Worm (Caenorhabditis elegans) whole organism, L1 larva: ENCODE data around the gene F28C6.5.

Experiments used
- C34B4.2 ChIP-seq: sonication (generic microtip); optimal IDR thresholded peaks from 2 replicates; lab custom pipeline; 2017; ENCODE audit warnings: mild to moderate bottlenecking, missing genetic modification characterization, missing compliant biosample characterization
- F16B12.6 ChIP-seq: fragments of 150-350 bp; optimal IDR thresholded peaks from 2 replicates; lab custom pipeline; 2014; ENCODE audit warnings: missing biosample characterization, missing genetic modification characterization
- Y116A8C.19 ChIP-seq: sonication (generic microtip); optimal IDR thresholded peaks from 2 replicates; lab custom pipeline; 2016; ENCODE audit warnings: missing compliant biosample characterization, missing genetic modification characterization, borderline replicate concordance
- alr-1 ChIP-seq: fragments of 200-800 bp; sonication (Bioruptor generic); optimal IDR thresholded peaks from 2 replicates; lab custom pipeline; 2018; ENCODE audit warnings: borderline replicate concordance, mild to moderate bottlenecking, missing genetic modification characterization, missing compliant biosample characterization
- blmp-1 ChIP-seq: fragments of 150-350 bp; optimal IDR thresholded peaks from 2 replicates; lab custom pipeline; 2014; ENCODE audit warnings: missing biosample characterization, missing genetic modification characterization
- ceh-63 ChIP-seq: fragments of 200-800 bp; sonication (Bioruptor generic); optimal IDR thresholded peaks from 2 replicates; lab custom pipeline; 2018; ENCODE audit warnings: mild to moderate bottlenecking, missing genetic modification characterization, missing compliant biosample characterization
- ceh-8 ChIP-seq: fragments of 200-800 bp; sonication (Bioruptor generic); optimal IDR thresholded peaks from 2 replicates; lab custom pipeline; 2018; ENCODE audit warnings: mild to moderate bottlenecking, missing genetic modification characterization, moderate library complexity, missing compliant biosample characterization
- ces-1 ChIP-seq: fragments of 150-350 bp; optimal IDR thresholded peaks from 2 replicates; lab custom pipeline; 2014; ENCODE audit warnings: missing biosample characterization, missing genetic modification reagents, missing genetic modification characterization
- dsc-1 ChIP-seq: sonication (generic microtip); optimal IDR thresholded peaks from 2 replicates; lab custom pipeline; 2016; ENCODE audit warnings: mild to moderate bottlenecking, missing genetic modification characterization, missing compliant biosample characterization
- efl-1 ChIP-seq, 4 experiments: fragments of 150-350 bp; optimal IDR thresholded peaks in 3 of 4; peaks in 1 of 4; 1 replicate in 1 of 4; 2 replicates in 3 of 4; lab custom pipeline; 2014; ENCODE audit warnings: missing biosample characterization in 2 of 4, missing genetic modification characterization in 2 of 4, missing genetic modification reagents in 2 of 4
- egl-13 ChIP-seq: sonication (generic microtip); optimal IDR thresholded peaks from 2 replicates; lab custom pipeline; 2016; ENCODE audit warnings: missing genotype, missing genetic modification reagents, missing genetic modification characterization, missing compliant biosample characterization
- egl-27 ChIP-seq, 2 experiments: fragments of 150-350 bp in 1 of 2; sonication (generic microtip); optimal IDR thresholded peaks; 3 replicates each; lab custom pipeline; 2017 to 2018; ENCODE audit warnings: missing biosample characterization in 2 of 2, missing genetic modification characterization in 2 of 2, missing genetic modification reagents in 2 of 2
- elt-3 ChIP-seq, 6 experiments: fragments of 150-350 bp in 1 of 6; sonication (generic microtip); optimal IDR thresholded peaks; 2 replicates each; lab custom pipeline; 2017 to 2018; ENCODE audit warnings: missing biosample characterization in 6 of 6, missing genetic modification characterization in 6 of 6, inconsistent platforms in 1 of 6
- ets-5 ChIP-seq: fragments of 200-800 bp; sonication (Bioruptor generic); IDR thresholded peaks from 2 replicates; pipeline ENCODE4 v1.3.6; 2022; ENCODE audit warnings: missing genetic modification characterization, missing compliant biosample characterization
- fkh-10 ChIP-seq: sonication (generic microtip); optimal IDR thresholded peaks from 2 replicates; lab custom pipeline; 2017; ENCODE audit warnings: missing biosample characterization, missing genetic modification reagents, missing genetic modification characterization
- fkh-8 ChIP-seq: sonication (generic microtip); optimal IDR thresholded peaks from 2 replicates; lab custom pipeline; 2016; ENCODE audit warnings: mild to moderate bottlenecking, missing genetic modification characterization, missing compliant biosample characterization
- fos-1 ChIP-seq: fragments of 150-350 bp; optimal IDR thresholded peaks from 2 replicates; lab custom pipeline; 2014; ENCODE audit warnings: missing biosample characterization, missing genetic modification characterization
- hlh-17 ChIP-seq: fragments of 200-800 bp; sonication (Bioruptor generic); optimal IDR thresholded peaks from 2 replicates; lab custom pipeline; 2018; ENCODE audit warnings: missing genetic modification characterization, mild to moderate bottlenecking, missing compliant biosample characterization, moderate library complexity, borderline replicate concordance
- hlh-4 ChIP-seq: sonication (generic microtip); optimal IDR thresholded peaks from 2 replicates; lab custom pipeline; 2016; ENCODE audit warnings: mild to moderate bottlenecking, missing genetic modification characterization, missing compliant biosample characterization
- jun-1 ChIP-seq: fragments of 150-350 bp; optimal IDR thresholded peaks from 2 replicates; lab custom pipeline; 2014; ENCODE audit warnings: missing biosample characterization, missing genetic modification reagents, missing genetic modification characterization
- lin-13 ChIP-seq: fragments of 150-350 bp; optimal IDR thresholded peaks from 2 replicates; lab custom pipeline; 2014; ENCODE audit warnings: missing biosample characterization, missing genetic modification reagents, missing genetic modification characterization
- lsy-2 ChIP-seq, 2 experiments: fragments of 150-350 bp; optimal IDR thresholded peaks; 2 replicates each; lab custom pipeline; 2014; ENCODE audit warnings: missing biosample characterization in 2 of 2, missing genetic modification characterization in 2 of 2
- mdl-1 ChIP-seq, 2 experiments: fragments of 150-350 bp; optimal IDR thresholded peaks; 2 replicates each; lab custom pipeline; 2014 to 2017; ENCODE audit warnings: missing biosample characterization in 2 of 2, missing genetic modification characterization in 2 of 2, inconsistent platforms in 1 of 2
- mef-2 ChIP-seq: fragments of 150-350 bp; optimal IDR thresholded peaks from 2 replicates; lab custom pipeline; 2014; ENCODE audit warnings: missing biosample characterization, missing genetic modification characterization
- nhr-12 ChIP-seq: sonication (generic microtip); optimal IDR thresholded peaks from 2 replicates; lab custom pipeline; 2017; ENCODE audit warnings: missing biosample characterization, missing genetic modification characterization
- nhr-20 ChIP-seq: sonication (generic microtip); optimal IDR thresholded peaks from 2 replicates; lab custom pipeline; 2016; ENCODE audit warnings: mild to moderate bottlenecking, missing genetic modification characterization, missing compliant biosample characterization
- nhr-237 ChIP-seq: fragments of 150-350 bp; optimal IDR thresholded peaks from 2 replicates; lab custom pipeline; 2014; ENCODE audit warnings: missing biosample characterization, missing genetic modification characterization
- nhr-28 ChIP-seq: fragments of 150-350 bp; optimal IDR thresholded peaks from 2 replicates; lab custom pipeline; 2014; ENCODE audit warnings: missing biosample characterization, missing genetic modification characterization
- nhr-47 ChIP-seq: sonication (generic microtip); optimal IDR thresholded peaks from 2 replicates; lab custom pipeline; 2016; ENCODE audit warnings: mild to moderate bottlenecking, missing genetic modification characterization, moderate library complexity, missing compliant biosample characterization
- nhr-76 ChIP-seq: sonication (generic microtip); optimal IDR thresholded peaks from 2 replicates; lab custom pipeline; 2017; ENCODE audit warnings: missing biosample characterization, missing genetic modification characterization
- nhr-77 ChIP-seq: fragments of 150-350 bp; optimal IDR thresholded peaks from 2 replicates; lab custom pipeline; 2014; ENCODE audit warnings: missing biosample characterization, missing genetic modification characterization
- nhr-84 ChIP-seq: sonication (generic microtip); optimal IDR thresholded peaks from 2 replicates; lab custom pipeline; 2017; ENCODE audit warnings: missing biosample characterization, missing genetic modification characterization
- nhr-85 ChIP-seq: sonication (generic microtip); peaks from one replicate; lab custom pipeline; 2016; ENCODE audit warnings: missing genetic modification characterization, inconsistent platforms, missing compliant biosample characterization
- pax-3 ChIP-seq: fragments of 200-800 bp; sonication (Bioruptor generic); optimal IDR thresholded peaks from 2 replicates; lab custom pipeline; 2018; ENCODE audit warnings: mild to moderate bottlenecking, missing genetic modification characterization, moderate library complexity, missing compliant biosample characterization
- snpc-4 ChIP-seq: fragments of 150-350 bp; optimal IDR thresholded peaks from 2 replicates; lab custom pipeline; 2014; ENCODE audit warnings: missing biosample characterization, missing genetic modification characterization
- snu-23 ChIP-seq: sonication (generic microtip); optimal IDR thresholded peaks from 2 replicates; lab custom pipeline; 2016; ENCODE audit warnings: missing genetic modification characterization, missing compliant biosample characterization
- tlp-1 ChIP-seq: fragments of 150-350 bp; optimal IDR thresholded peaks from 2 replicates; lab custom pipeline; 2014; ENCODE audit warnings: missing biosample characterization, missing genetic modification characterization
- unc-62 ChIP-seq: fragments of 150-350 bp; optimal IDR thresholded peaks from 2 replicates; lab custom pipeline; 2014; ENCODE audit warnings: missing biosample characterization, missing genetic modification reagents, missing genetic modification characterization
- zip-4 ChIP-seq: fragments of 200-800 bp; sonication (Bioruptor generic); optimal IDR thresholded peaks from 2 replicates; lab custom pipeline; 2018; ENCODE audit warnings: mild to moderate bottlenecking, missing genetic modification characterization, moderate library complexity, missing compliant biosample characterization

Gene F28C6.5

DNA sequence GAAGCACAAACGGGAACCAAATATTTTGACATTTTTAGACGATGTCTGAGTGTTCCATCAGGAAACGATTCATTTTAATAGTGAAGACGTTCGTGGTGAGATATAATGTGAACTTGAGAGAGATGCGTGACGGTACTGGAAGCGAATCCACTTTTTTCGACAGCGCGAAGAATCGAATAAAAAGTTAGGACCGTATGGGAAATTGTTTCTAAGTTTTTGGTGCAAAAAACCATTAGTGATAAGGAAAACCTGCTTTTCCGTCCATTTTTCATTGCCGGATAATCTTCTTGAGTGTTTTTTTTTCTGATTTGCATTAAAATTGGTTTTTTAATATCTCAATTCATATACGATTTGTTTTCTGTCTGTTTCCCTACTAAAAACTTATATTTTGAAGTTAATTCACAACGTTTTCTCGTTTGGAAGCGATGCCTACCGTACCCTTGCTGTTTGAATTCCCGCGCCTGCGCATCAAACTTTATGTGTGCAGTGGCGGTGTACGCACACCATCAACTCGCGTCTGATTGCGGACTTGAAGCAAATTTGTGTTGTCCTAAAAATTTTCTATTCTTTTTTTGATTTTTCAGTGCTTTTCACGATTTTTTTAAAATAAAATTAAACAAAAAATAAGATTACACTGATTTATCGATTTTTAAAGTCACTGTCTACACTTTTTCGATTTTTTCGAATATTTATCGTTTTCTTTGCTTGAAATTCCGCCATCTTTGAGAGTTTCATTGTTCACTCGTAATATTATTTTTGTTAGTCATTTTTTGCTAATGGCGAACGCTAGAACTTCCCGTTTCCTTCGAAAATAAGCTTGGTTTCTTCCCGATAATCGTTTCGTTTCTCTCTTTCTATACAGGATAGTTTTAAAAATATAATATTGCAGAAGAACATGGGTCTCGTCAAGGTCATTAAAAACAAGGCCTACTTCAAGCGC lies 30.0 kb upstream of the F28C6.5 start, which contains the start of the genes col-38 and rpl-5 (continued):
- TF ChIP-seq lin-13: peak; percentile 87
- TF ChIP-seq fkh-10 (GFP tag; lab: Kevin White, UChicago): peak; percentile 72
- no peak for TF ChIP-seq unc-62 (GFP tag; lab: Kevin White, UChicago)
- TF ChIP-seq fkh-8 (tag; lab: Kevin White, UChicago): peak; percentile 93
- TF ChIP-seq fos-1 (tag; lab: Kevin White, UChicago): peak; percentile 79
- peak; percentile 81 for TF ChIP-seq jun-1 (tag; lab: Kevin White, UChicago)
- peak in 1 of 2 experiments; percentile 85 for TF ChIP-seq mdl-1 (tag; optimal IDR thresholded peaks at IDR 0.05; lab: Kevin White, UChicago)
- no peak for TF ChIP-seq Y116A8C.19
- peak; percentile 98 for TF ChIP-seq F16B12.6 (tag; lab: Kevin White, UChicago)
- TF ChIP-seq nhr-28 (tag; lab: Kevin White, UChicago): no peak
- TF ChIP-seq lsy-2 (tag; optimal IDR thresholded peaks at IDR 0.05; lab: Kevin White, UChicago): peak; percentile 97 to 99
- peak; percentile 29 for TF ChIP-seq mef-2 (tag; lab: Kevin White, UChicago)
- TF ChIP-seq dsc-1 (tag; lab: Kevin White, UChicago): peak; percentile 82
- no peak for TF ChIP-seq ets-5 (GFP tag; lab: Robert Waterston, UW)
- TF ChIP-seq nhr-47 (tag; lab: Kevin White, UChicago): peak; percentile 91
- TF ChIP-seq snpc-4: peak; percentile 86
- peak; percentile 95 for TF ChIP-seq snu-23 (GFP tag; lab: Kevin White, UChicago)
- peak; percentile 60 for TF ChIP-seq ceh-8 (GFP tag; lab: Kevin White, UChicago)
- peak; percentile 87 for TF ChIP-seq nhr-77 (tag; lab: Kevin White, UChicago)
- TF ChIP-seq nhr-85: peak; percentile 91
- no peak for TF ChIP-seq nhr-76 (tag; lab: Kevin White, UChicago)
- peak; percentile 82 for TF ChIP-seq pax-3 (tag; lab: Kevin White, UChicago)
- TF ChIP-seq nhr-20 (tag; lab: Kevin White, UChicago): peak; percentile 95
- TF ChIP-seq ces-1 (GFP tag; lab: Kevin White, UChicago): no peak
- no peak for TF ChIP-seq nhr-12 (tag; lab: Kevin White, UChicago)
- no peak for TF ChIP-seq ceh-63 (GFP tag; lab: Kevin White, UChicago)
- no peak for TF ChIP-seq egl-27 (tag; optimal IDR thresholded peaks at IDR 0.05; lab: Kevin White, UChicago)
- TF ChIP-seq hlh-17 (GFP tag; lab: Kevin White, UChicago): no peak
- peak; percentile 78 for TF ChIP-seq nhr-237 (tag; lab: Kevin White, UChicago)
- TF ChIP-seq zip-4 (GFP tag; lab: Kevin White, UChicago): peak; percentile 47
- no peak for TF ChIP-seq hlh-4 (tag; lab: Kevin White, UChicago)
- TF ChIP-seq nhr-84 (tag; lab: Kevin White, UChicago): no peak
- no peak for TF ChIP-seq C34B4.2 (tag; lab: Kevin White, UChicago)
- TF ChIP-seq tlp-1 (tag; lab: Kevin White, UChicago): no peak
- peak; percentile 74 for TF ChIP-seq egl-13 (tag; lab: Kevin White, UChicago)

- TF ChIP-seq blmp-1 (tag; lab: Kevin White, UChicago) (no peak), alr-1 (tag; lab: Kevin White, UChicago) (no peak), lsy-2 (tag; optimal IDR thresholded peaks at IDR 0.05; lab: Kevin White, UChicago) (peak in 1 of 2 experiments; percentile 53), efl-1 (optimal IDR thresholded peaks at IDR 0.05; lab: Kevin White, UChicago) (no peak), efl-1 (GFP tag; optimal IDR thresholded peaks at IDR 0.05 in 1 of 2; lab: Kevin White, UChicago) (peak in 1 of 2 experiments; percentile 77), elt-3 (tag; optimal IDR thresholded peaks at IDR 0.05; lab: Kevin White, UChicago) (no peak)
Measured at ce11 chrII:8570977-8571376, 28.3 kb upstream of the F28C6.5 start, which contains the start of gene bcs-1. Gene bcs-1 (plus strand): TSS chrII:8571085.
